Worm (Caenorhabditis elegans) whole organism, L1 larva: Measurements from ENCODE around the gene str-52.

ENCODE experiments used
- C04F5.9 ChIP-seq: sonication (generic microtip); optimal IDR thresholded peaks from 2 replicates; lab custom pipeline; 2016; ENCODE audit warnings: missing genetic modification characterization, missing compliant biosample characterization
- C34B4.2 ChIP-seq: sonication (generic microtip); optimal IDR thresholded peaks from 2 replicates; lab custom pipeline; 2017; ENCODE audit warnings: mild to moderate bottlenecking, missing genetic modification characterization, missing compliant biosample characterization
- aly-2 ChIP-seq: fragments of 150-350 bp; optimal IDR thresholded peaks from 2 replicates; lab custom pipeline; 2014; ENCODE audit warnings: missing biosample characterization, missing genetic modification characterization
- ama-1 ChIP-seq: fragments of 150-350 bp; optimal IDR thresholded peaks from 2 replicates; lab custom pipeline; 2014
- ceh-82 ChIP-seq, 3 experiments: fragments of 150-350 bp in 1 of 3; sonication (generic microtip) in 2 of 3; optimal IDR thresholded peaks; 2 replicates each; lab custom pipeline; 2014 to 2017; ENCODE audit warnings: missing biosample characterization in 3 of 3, missing genetic modification characterization in 3 of 3
- dpl-1 ChIP-seq, 3 experiments: fragments of 150-350 bp in 2 of 3; sonication (generic microtip) in 1 of 3; optimal IDR thresholded peaks; 2 replicates each; lab custom pipeline; 2014 to 2017; ENCODE audit warnings: missing biosample characterization in 3 of 3, missing genetic modification characterization in 3 of 3, missing genetic modification reagents in 3 of 3
- dsc-1 ChIP-seq: sonication (generic microtip); optimal IDR thresholded peaks from 2 replicates; lab custom pipeline; 2016; ENCODE audit warnings: mild to moderate bottlenecking, missing genetic modification characterization, missing compliant biosample characterization
- efl-1 ChIP-seq, 4 experiments: fragments of 150-350 bp; optimal IDR thresholded peaks in 3 of 4; peaks in 1 of 4; 1 replicate in 1 of 4; 2 replicates in 3 of 4; lab custom pipeline; 2014; ENCODE audit warnings: missing biosample characterization in 2 of 4, missing genetic modification characterization in 2 of 4, missing genetic modification reagents in 2 of 4
- efl-3 ChIP-seq: fragments of 200-800 bp; sonication (Bioruptor generic); optimal IDR thresholded peaks from 2 replicates; lab custom pipeline; 2018; ENCODE audit warnings: mild to moderate bottlenecking, missing genetic modification characterization, missing compliant biosample characterization
- egl-13 ChIP-seq: sonication (generic microtip); optimal IDR thresholded peaks from 2 replicates; lab custom pipeline; 2016; ENCODE audit warnings: missing genotype, missing genetic modification reagents, missing genetic modification characterization, missing compliant biosample characterization
- elt-2 ChIP-seq: sonication (generic microtip); optimal IDR thresholded peaks from 2 replicates; lab custom pipeline; 2016; ENCODE audit warnings: missing genetic modification characterization, mild to moderate bottlenecking, inconsistent platforms, missing compliant biosample characterization, missing genetic modification reagents
- fos-1 ChIP-seq: fragments of 150-350 bp; optimal IDR thresholded peaks from 2 replicates; lab custom pipeline; 2014; ENCODE audit warnings: missing biosample characterization, missing genetic modification characterization
- grh-1 ChIP-seq: fragments of 200-800 bp; sonication (Bioruptor generic); IDR thresholded peaks from 2 replicates; pipeline ENCODE4 v1.3.6; 2022; ENCODE audit warnings: missing genetic modification reagents, missing genetic modification characterization, missing compliant biosample characterization
- irx-1 ChIP-seq: sonication (generic microtip); optimal IDR thresholded peaks from 2 replicates; lab custom pipeline; 2016; ENCODE audit warnings: missing genetic modification characterization, missing compliant biosample characterization
- isw-1 ChIP-seq: fragments of 200-800 bp; sonication (Bioruptor generic); IDR thresholded peaks from 2 replicates; pipeline ENCODE4 v1.3.6; 2022; ENCODE audit warnings: missing genetic modification characterization, missing compliant biosample characterization
- jun-1 ChIP-seq: fragments of 150-350 bp; optimal IDR thresholded peaks from 2 replicates; lab custom pipeline; 2014; ENCODE audit warnings: missing biosample characterization, missing genetic modification reagents, missing genetic modification characterization
- lin-13 ChIP-seq: fragments of 150-350 bp; optimal IDR thresholded peaks from 2 replicates; lab custom pipeline; 2014; ENCODE audit warnings: missing biosample characterization, missing genetic modification reagents, missing genetic modification characterization
- lir-3 ChIP-seq: sonication (generic microtip); optimal IDR thresholded peaks from 2 replicates; lab custom pipeline; 2016; ENCODE audit warnings: mild to moderate bottlenecking, missing genetic modification characterization, moderate library complexity, missing compliant biosample characterization; ENCODE audit not compliant: poor library complexity
- mab-9 ChIP-seq: fragments of 200-800 bp; sonication (Bioruptor generic); IDR thresholded peaks from 2 replicates; pipeline ENCODE4 v1.3.6; 2022; ENCODE audit warnings: missing genetic modification reagents, missing genetic modification characterization, missing compliant biosample characterization
- nhr-11 ChIP-seq: fragments of 150-350 bp; optimal IDR thresholded peaks from 2 replicates; lab custom pipeline; 2014; ENCODE audit warnings: missing biosample characterization, missing genetic modification characterization
- nhr-12 ChIP-seq: sonication (generic microtip); optimal IDR thresholded peaks from 2 replicates; lab custom pipeline; 2017; ENCODE audit warnings: missing biosample characterization, missing genetic modification characterization
- nhr-19 ChIP-seq: fragments of 200-800 bp; sonication (Bioruptor generic); conservative IDR thresholded peaks from 2 replicates; pipeline ENCODE4 v1.3.6; 2022; ENCODE audit warnings: missing genetic modification characterization, missing compliant biosample characterization
- nhr-20 ChIP-seq: sonication (generic microtip); optimal IDR thresholded peaks from 2 replicates; lab custom pipeline; 2016; ENCODE audit warnings: mild to moderate bottlenecking, missing genetic modification characterization, missing compliant biosample characterization
- nhr-237 ChIP-seq: fragments of 150-350 bp; optimal IDR thresholded peaks from 2 replicates; lab custom pipeline; 2014; ENCODE audit warnings: missing biosample characterization, missing genetic modification characterization
- nhr-71 ChIP-seq: sonication (generic microtip); optimal IDR thresholded peaks from 2 replicates; lab custom pipeline; 2016; ENCODE audit warnings: mild to moderate bottlenecking, missing genetic modification characterization, moderate library complexity, missing compliant biosample characterization
- nhr-90 ChIP-seq: sonication (generic microtip); optimal IDR thresholded peaks from 2 replicates; lab custom pipeline; 2016; ENCODE audit warnings: mild to moderate bottlenecking, missing genetic modification characterization, missing compliant biosample characterization; ENCODE audit not compliant: poor library complexity
- pag-3 ChIP-seq: sonication (generic microtip); optimal IDR thresholded peaks from 2 replicates; lab custom pipeline; 2017; ENCODE audit warnings: missing genetic modification characterization, mild to moderate bottlenecking, missing compliant biosample characterization, antibody characterized with exemption, borderline replicate concordance; ENCODE audit not compliant: insufficient read depth
- pqm-1 ChIP-seq: sonication (generic microtip); optimal IDR thresholded peaks from 3 replicates; lab custom pipeline; 2017; ENCODE audit warnings: missing biosample characterization, missing genetic modification characterization
- rnt-1 ChIP-seq: sonication (generic microtip); optimal IDR thresholded peaks from 2 replicates; lab custom pipeline; 2016; ENCODE audit warnings: mild to moderate bottlenecking, missing genetic modification characterization, moderate library complexity, missing compliant biosample characterization
- snpc-4 ChIP-seq: fragments of 150-350 bp; optimal IDR thresholded peaks from 2 replicates; lab custom pipeline; 2014; ENCODE audit warnings: missing biosample characterization, missing genetic modification characterization
- sox-4 ChIP-seq: sonication (generic microtip); optimal IDR thresholded peaks from 2 replicates; lab custom pipeline; 2016; ENCODE audit warnings: missing genetic modification characterization, missing compliant biosample characterization
- sup-37 ChIP-seq: fragments of 200-800 bp; sonication (Bioruptor generic); optimal IDR thresholded peaks from 2 replicates; lab custom pipeline; 2018; ENCODE audit warnings: mild to moderate bottlenecking, missing genetic modification characterization, missing compliant biosample characterization
- swsn-7 ChIP-seq: sonication (generic microtip); optimal IDR thresholded peaks from 2 replicates; lab custom pipeline; 2016; ENCODE audit warnings: missing genetic modification characterization, missing compliant biosample characterization
- unc-30 ChIP-seq: sonication (generic microtip); optimal IDR thresholded peaks from 2 replicates; lab custom pipeline; 2017; ENCODE audit warnings: missing biosample characterization, missing genetic modification characterization
- zag-1 ChIP-seq: fragments of 150-350 bp; optimal IDR thresholded peaks from 2 replicates; lab custom pipeline; 2014; ENCODE audit warnings: missing biosample characterization, missing genetic modification characterization
- ztf-4 ChIP-seq: fragments of 150-350 bp; optimal IDR thresholded peaks from 2 replicates; lab custom pipeline; 2014; ENCODE audit warnings: missing biosample characterization, missing genetic modification characterization

str-52 gene

ce11 chrV:2175242-2175641, 29.3 kb upstream of the str-52 start, which contains the start of gene C45H4.18:
Gene C45H4.18, plus strand, starts transcription at chrV:2175542.
- TF ChIP-seq sox-4 (tag; lab: Kevin White, UChicago) (no peak), nhr-237 (tag; lab: Kevin White, UChicago) (no peak), snpc-4 (tag; lab: Kevin White, UChicago) (no peak), irx-1 (tag; lab: Kevin White, UChicago) (no peak), rnt-1 (tag; lab: Kevin White, UChicago) (no peak), nhr-90 (no peak), pag-3 (tag; lab: Kevin White, UChicago) (no peak), jun-1 (tag; lab: Kevin White, UChicago) (no peak), efl-3 (no peak), nhr-11 (no peak), grh-1 (GFP tag; lab: Robert Waterston, UW) (no peak), lir-3 (tag; lab: Kevin White, UChicago) (no peak), ceh-82 (tag; optimal IDR thresholded peaks at IDR 0.05; lab: Kevin White, UChicago) (no peak), dsc-1 (tag; lab: Kevin White, UChicago) (no peak)
- TF ChIP-seq, all 84 proteins: peak for 0

ce11 chrV:2174465-2174864, 28.5 kb upstream of the str-52 start:
- TF ChIP-seq jun-1 (tag; lab: Kevin White, UChicago) (no peak), unc-30 (tag; lab: Kevin White, UChicago) (no peak), grh-1 (GFP tag; lab: Robert Waterston, UW) (no peak), efl-1 (optimal IDR thresholded peaks at IDR 0.05; lab: Kevin White, UChicago) (no peak), efl-1 (GFP tag; optimal IDR thresholded peaks at IDR 0.05 in 1 of 2; lab: Kevin White, UChicago) (peak; percentile 19 to 92), fos-1 (tag; lab: Kevin White, UChicago) (no peak), efl-3 (no peak), nhr-20 (tag; lab: Kevin White, UChicago) (no peak)

- TF ChIP-seq isw-1 (GFP tag; lab: Robert Waterston, UW), result no peak
- no peak for TF ChIP-seq lin-13
- no peak for TF ChIP-seq ztf-4 (tag; lab: Kevin White, UChicago)
- no peak for TF ChIP-seq sup-37 (GFP tag; lab: Kevin White, UChicago)
- TF ChIP-seq dpl-1 (GFP tag; optimal IDR thresholded peaks at IDR 0.05; lab: Kevin White, UChicago), result no peak
- no peak for TF ChIP-seq nhr-12 (tag; lab: Kevin White, UChicago)
- TF ChIP-seq egl-13 (tag; lab: Kevin White, UChicago), result no peak
- TF ChIP-seq nhr-19, result no peak
- no peak for TF ChIP-seq lir-3 (tag; lab: Kevin White, UChicago)
- no peak for TF ChIP-seq swsn-7 (tag; lab: Kevin White, UChicago)
- no peak for TF ChIP-seq mab-9 (GFP tag; lab: Robert Waterston, UW)
- no peak for TF ChIP-seq aly-2 (tag; lab: Kevin White, UChicago)
Measured at ce11 chrV:2166679-2167078, 20.7 kb upstream of the str-52 start, which contains the start of gene srbc-19. Gene srbc-19, minus strand, starts transcription at chrV:2166779.

- TF ChIP-seq efl-3 (no peak), sox-4 (tag; lab: Kevin White, UChicago) (no peak), nhr-11 (no peak), zag-1 (tag; lab: Kevin White, UChicago) (no peak)
- TF ChIP-seq, all 84 proteins: peak for 0
Measured at ce11 chrV:2163735-2164134, 17.8 kb upstream of the str-52 start, which contains the start of gene str-255. Gene str-255, minus strand, starts transcription at chrV:2163835.

- TF ChIP-seq mab-9 (GFP tag; lab: Robert Waterston, UW) (no peak), C04F5.9 (tag; lab: Kevin White, UChicago) (no peak), swsn-7 (tag; lab: Kevin White, UChicago) (no peak), elt-2 (tag; lab: Kevin White, UChicago) (no peak), pqm-1 (tag; lab: Kevin White, UChicago) (no peak), nhr-71 (tag; lab: Kevin White, UChicago) (no peak), ama-1 (lab: Kevin White, UChicago) (no peak), C34B4.2 (tag; lab: Kevin White, UChicago) (no peak), snpc-4 (tag; lab: Kevin White, UChicago) (no peak)
Measured at ce11 chrV:2159331-2159730, 13.4 kb upstream of the str-52 start, which contains the start of gene C45H4.14. Gene C45H4.14, minus strand, starts transcription at chrV:2159431.
